Fruit fly (Drosophila melanogaster) whole organism, wandering third instar larva: ENCODE results near the gene CG8526.

Experiments
- Abd-B ChIP-seq: fragments of >200 bp; optimal IDR thresholded peaks from 2 replicates; lab custom pipeline; 2017; ENCODE audit warnings: missing biosample characterization, missing genetic modification characterization
- CG9705 ChIP-seq: fragments of 200-800 bp; sonication (Bioruptor generic); optimal IDR thresholded peaks from 2 replicates; lab custom pipeline; 2018; ENCODE audit warnings: missing biosample characterization, mild to moderate bottlenecking, missing genetic modification characterization
- Dif ChIP-seq: fragments of 200-275, 200-300 bp; sonication (Bioruptor generic); optimal IDR thresholded peaks from 2 replicates; lab custom pipeline; 2018; ENCODE audit warnings: missing biosample characterization, missing genetic modification characterization; ENCODE audit not compliant: partially characterized antibody
- HLH106 ChIP-seq: fragments of 200-800 bp; optimal IDR thresholded peaks from 3 replicates; lab custom pipeline; 2019; ENCODE audit warnings: missing biosample characterization, mild to moderate bottlenecking, missing genetic modification characterization, moderate library complexity
- Hnf4 ChIP-seq: fragments of 200-800 bp; sonication (Bioruptor generic); optimal IDR thresholded peaks from 2 replicates; lab custom pipeline; 2016; ENCODE audit warnings: missing biosample characterization, mild to moderate bottlenecking, missing genetic modification characterization
- Hr83 ChIP-seq: fragments of 200-300 bp; sonication (Bioruptor generic); optimal IDR thresholded peaks from 2 replicates; lab custom pipeline; 2016; ENCODE audit warnings: missing biosample characterization, mild to moderate bottlenecking, missing genetic modification characterization, moderate library complexity; ENCODE audit not compliant: poor library complexity, severe bottlenecking
- Jra ChIP-seq: sonication (Bioruptor generic); optimal IDR thresholded peaks from 2 replicates; lab custom pipeline; 2016; ENCODE audit warnings: missing biosample characterization, missing genetic modification characterization
- Myc ChIP-seq: fragments of >200 bp; optimal IDR thresholded peaks from 2 replicates; lab custom pipeline; 2017
- OdsH ChIP-seq: fragments of 200-800 bp; sonication (Bioruptor generic); optimal IDR thresholded peaks from 2 replicates; lab custom pipeline; 2016; ENCODE audit warnings: missing biosample characterization, mild to moderate bottlenecking, missing genetic modification characterization
- Rel ChIP-seq, 2 experiments: fragments of 200-800 bp; sonication (Bioruptor generic) in 1 of 2; optimal IDR thresholded peaks; 2 replicates in 1 of 2; 3 replicates in 1 of 2; lab custom pipeline; 2016 to 2019; ENCODE audit warnings: mild to moderate bottlenecking in 2 of 2, missing biosample characterization in 2 of 2, missing genetic modification characterization in 2 of 2, moderate library complexity in 1 of 2
- Sp1 ChIP-seq: fragments of 200-800 bp; sonication (Bioruptor generic); optimal IDR thresholded peaks from 3 replicates; lab custom pipeline; 2019; ENCODE audit warnings: missing biosample characterization, mild to moderate bottlenecking, missing genetic modification characterization, moderate library complexity
- Vsx2 ChIP-seq: fragments of 200-300, 225-300 bp; sonication (Bioruptor generic); optimal IDR thresholded peaks from 2 replicates; lab custom pipeline; 2018; ENCODE audit warnings: missing biosample characterization, missing genetic modification characterization; ENCODE audit not compliant: partially characterized antibody
- br ChIP-seq: fragments of 200-800 bp; sonication (Bioruptor generic); optimal IDR thresholded peaks from 2 replicates; lab custom pipeline; 2016; ENCODE audit warnings: missing biosample characterization, missing genetic modification characterization
- brk ChIP-seq: fragments of 200-800 bp; sonication (Bioruptor generic); optimal IDR thresholded peaks from 2 replicates; lab custom pipeline; 2016; ENCODE audit warnings: missing biosample characterization, mild to moderate bottlenecking, missing genetic modification characterization
- dl ChIP-seq, 2 experiments: fragments of 175-275, 200-275 bp in 1 of 2; fragments of 200-275 bp in 1 of 2; sonication (Bioruptor generic); optimal IDR thresholded peaks; lab custom pipeline; 2018; ENCODE audit warnings: mild to moderate bottlenecking in 2 of 2, missing biosample characterization in 2 of 2, missing genetic modification characterization in 2 of 2, moderate library complexity in 2 of 2; ENCODE audit not compliant: partially characterized antibody in 2 of 2, insufficient read depth in 1 of 2
- ey ChIP-seq: fragments of 200-800 bp; sonication (Bioruptor generic); optimal IDR thresholded peaks from 2 replicates; lab custom pipeline; 2016; ENCODE audit warnings: missing biosample characterization, missing genetic modification characterization
- foxo ChIP-seq, 2 experiments: fragments of 200-800 bp; sonication (Bioruptor generic); optimal IDR thresholded peaks; 2 replicates in 1 of 2; 3 replicates in 1 of 2; lab custom pipeline; 2016 to 2017; ENCODE audit warnings: missing biosample characterization in 2 of 2, missing genetic modification characterization in 2 of 2
- h ChIP-seq: fragments of 200-800 bp; sonication (Bioruptor generic); optimal IDR thresholded peaks from 3 replicates; lab custom pipeline; 2016; ENCODE audit warnings: missing biosample characterization, mild to moderate bottlenecking, missing genetic modification characterization
- jim ChIP-seq: fragments of 175-275, 200-325 bp; sonication (Bioruptor generic); optimal IDR thresholded peaks from 2 replicates; lab custom pipeline; 2016; ENCODE audit warnings: missing biosample characterization, mild to moderate bottlenecking, missing genetic modification characterization
- lola ChIP-seq: fragments of >200 bp; optimal IDR thresholded peaks from 2 replicates; lab custom pipeline; 2017; ENCODE audit warnings: missing biosample characterization, missing genetic modification characterization
- pan ChIP-seq: fragments of >200 bp; optimal IDR thresholded peaks from 2 replicates; lab custom pipeline; 2017
- psq ChIP-seq: fragments of 200-800 bp; sonication (Bioruptor generic); optimal IDR thresholded peaks from 3 replicates; lab custom pipeline; 2017; ENCODE audit warnings: missing biosample characterization, mild to moderate bottlenecking, missing genetic modification characterization, moderate library complexity
- rgr ChIP-seq: fragments of 200-800 bp; sonication (Bioruptor generic); optimal IDR thresholded peaks from 3 replicates; lab custom pipeline; 2016; ENCODE audit warnings: missing biosample characterization, mild to moderate bottlenecking, missing genetic modification characterization
- sage ChIP-seq: fragments of 200-800 bp; sonication (Bioruptor generic); optimal IDR thresholded peaks from 2 replicates; lab custom pipeline; 2016; ENCODE audit warnings: missing biosample characterization, mild to moderate bottlenecking, missing genetic modification characterization
- sv ChIP-seq: fragments of 200-800 bp; sonication (Bioruptor generic); optimal IDR thresholded peaks from 3 replicates; lab custom pipeline; 2016; ENCODE audit warnings: missing biosample characterization, missing genetic modification characterization
- tai ChIP-seq: sonication (Bioruptor generic); optimal IDR thresholded peaks from 2 replicates; lab custom pipeline; 2016; ENCODE audit warnings: missing biosample characterization, missing genetic modification characterization
- woc ChIP-seq: sonication (Bioruptor generic); optimal IDR thresholded peaks from 2 replicates; lab custom pipeline; 2016; ENCODE audit warnings: missing biosample characterization, mild to moderate bottlenecking, missing genetic modification characterization

Gene CG8526

DNA sequence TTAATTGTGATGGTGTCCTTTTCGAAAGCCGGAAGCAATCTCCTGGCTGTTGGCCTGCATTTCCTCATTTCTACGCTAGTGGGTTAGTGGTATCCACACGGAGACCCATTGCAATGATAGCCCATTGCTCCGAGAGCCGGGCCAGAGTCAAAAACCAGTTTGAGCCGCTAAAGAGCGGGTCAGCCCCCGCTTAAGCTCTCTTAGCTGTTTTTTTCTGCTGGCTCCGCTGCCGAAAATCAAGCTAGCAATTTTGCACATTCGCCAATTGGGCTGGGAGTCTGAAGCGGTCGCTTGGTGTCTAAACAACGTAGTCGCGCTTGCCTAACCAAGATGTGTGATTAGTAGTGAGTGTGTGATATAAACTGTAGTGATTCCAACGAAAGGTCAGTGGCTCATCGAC, 21.3 kb upstream of the CG8526 start, which contains the start of gene CG12947:
CG12947 (plus strand) TSS at position 301 of the 400 bp plus-strand sequence.
- TF ChIP-seq pan (lab: Kevin White, UChicago): no peak

DNA sequence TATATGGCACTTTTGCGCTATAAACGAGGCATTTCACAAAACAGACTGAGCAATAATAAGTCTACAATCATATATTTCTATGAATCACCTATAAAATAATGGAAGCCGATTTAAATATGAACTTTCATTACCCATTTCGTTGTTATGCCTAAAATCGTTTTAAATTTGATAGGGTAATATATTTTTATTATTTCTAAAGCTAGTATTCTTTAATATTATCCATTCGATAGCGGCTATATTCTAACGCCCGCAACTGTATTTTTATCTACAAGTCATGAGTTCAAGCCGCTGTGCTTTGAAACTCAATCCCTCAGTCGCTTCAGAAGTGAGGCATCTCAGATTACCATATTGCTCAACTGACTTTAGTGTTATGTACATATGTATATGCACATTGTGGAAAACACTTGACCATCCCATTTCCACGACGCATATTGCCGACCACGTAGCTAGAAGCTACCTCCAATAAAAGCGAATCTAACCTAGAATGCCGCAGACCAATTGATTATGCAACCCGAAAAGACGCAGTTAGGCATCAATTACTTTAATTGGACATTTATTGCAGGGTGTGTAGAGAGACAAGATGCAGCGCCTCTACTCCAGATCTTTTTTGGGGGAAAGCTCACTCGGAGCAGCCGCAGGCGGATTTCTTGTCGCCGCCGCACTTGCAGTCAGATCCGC, 17.7 kb upstream of the CG8526 start:
- no peak for TF ChIP-seq Sp1 (GFP tag; lab: Kevin White, UChicago)
- TF ChIP-seq Hnf4 (GFP tag; lab: Kevin White, UChicago): peak; percentile 33

DNA sequence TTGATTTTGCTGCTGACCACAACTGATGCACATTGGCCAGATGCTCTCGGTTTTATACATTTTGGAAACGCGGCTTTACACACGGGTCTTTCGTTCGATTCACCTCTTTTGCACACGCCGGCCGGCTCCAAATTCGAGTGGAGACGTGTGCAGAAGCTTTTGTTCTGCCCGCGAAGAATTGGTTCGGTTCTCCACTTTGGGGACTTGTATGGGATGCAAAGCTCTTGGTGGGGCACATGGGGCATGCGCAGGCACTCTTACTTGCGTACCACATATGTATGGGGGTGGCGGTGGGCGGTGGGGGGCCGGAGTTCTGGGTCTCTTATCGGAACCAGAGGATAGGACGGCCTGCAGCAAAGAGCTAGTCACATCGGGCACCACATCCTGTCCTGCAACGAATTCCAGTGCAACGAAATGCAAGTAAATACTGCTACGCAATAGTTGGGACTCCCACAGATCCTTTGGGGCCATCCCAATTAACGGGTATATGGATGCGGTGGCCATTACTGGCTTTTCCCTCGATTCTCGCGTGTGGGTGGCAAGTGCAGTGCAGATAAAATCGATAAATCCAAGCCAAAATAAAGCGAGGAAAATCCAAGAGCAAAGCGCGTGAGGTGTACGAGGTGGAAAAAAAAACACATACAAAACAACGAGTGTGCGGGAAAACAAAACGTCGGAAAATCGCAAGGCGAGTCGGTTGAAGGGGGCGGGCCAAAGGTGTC, 16.6 kb upstream of the CG8526 start, which contains the start of the genes MtnA and CG8500:
MtnA (minus strand) TSS at position 30 of the 722 bp plus-strand sequence.
CG8500 (plus strand) TSS at position 313 of the 722 bp plus-strand sequence.
- TF ChIP-seq lola (GFP tag; lab: Kevin White, UChicago) (no peak), sv (GFP tag; lab: Kevin White, UChicago) (no peak), woc (GFP tag; lab: Kevin White, UChicago) (no peak), Rel (GFP tag; optimal IDR thresholded peaks at IDR 0.05; lab: Kevin White, UChicago) (no peak), Rel (tag; optimal IDR thresholded peaks at IDR 0.05; lab: Kevin White, UChicago) (peak; percentile 54), OdsH (GFP tag; lab: Kevin White, UChicago) (no peak), Dif (GFP tag; lab: Kevin White, UChicago) (peak; percentile 100), Jra (no peak), Vsx2 (GFP tag; lab: Kevin White, UChicago) (peak; percentile 100), h (GFP tag; lab: Kevin White, UChicago) (peak; percentile 17), Abd-B (GFP tag; lab: Kevin White, UChicago) (no peak), CG9705 (GFP tag; lab: Kevin White, UChicago) (no peak), br (GFP tag; lab: Kevin White, UChicago) (no peak), dl (GFP tag; optimal IDR thresholded peaks at IDR 0.05; lab: Kevin White, UChicago; ENCODE audit: insufficient read depth in 1 of 2, partially characterized antibody in 2 of 2) (peak; percentile 97 to 99), sage (GFP tag; lab: Kevin White, UChicago) (no peak), foxo (GFP tag; optimal IDR thresholded peaks at IDR 0.05; lab: Kevin White, UChicago) (peak in 1 of 2 experiments; percentile 8), Myc (lab: Kevin White, UChicago) (peak; percentile 8), jim (GFP tag; lab: Kevin White, UChicago) (no peak), rgr (GFP tag; lab: Kevin White, UChicago) (peak; percentile 48), brk (GFP tag; lab: Kevin White, UChicago) (no peak)

DNA sequence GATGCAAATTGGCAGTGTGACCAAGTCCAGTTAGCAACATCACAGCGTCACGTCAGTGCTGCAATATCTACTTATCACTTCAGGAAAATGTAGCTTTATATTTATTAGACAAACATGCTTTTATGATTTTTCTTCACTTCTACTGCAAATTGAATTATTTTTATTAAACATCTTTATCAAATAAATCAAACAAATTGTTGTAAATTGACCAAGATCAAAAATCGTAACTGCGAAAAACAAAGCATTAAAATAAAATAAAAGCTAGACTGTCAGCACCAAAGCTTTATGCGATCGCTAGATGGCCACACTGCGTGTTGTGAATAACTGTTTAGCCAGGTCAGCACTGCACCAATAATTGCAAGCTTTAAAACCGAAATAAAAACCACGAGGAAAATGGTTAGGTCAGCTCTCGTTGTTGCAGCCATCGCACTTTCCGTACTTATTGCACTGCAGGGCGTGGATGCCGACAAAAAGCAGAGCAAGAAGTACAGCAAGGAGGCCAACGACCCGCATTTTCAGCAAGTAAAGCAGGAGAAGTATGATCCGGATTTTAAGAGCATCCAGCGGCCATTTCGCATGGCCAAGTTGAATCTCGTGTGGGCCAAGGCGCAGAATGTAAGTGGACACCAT, 9.8 kb upstream of the CG8526 start, which contains the start of the genes CG12945 and CG8507:
CG12945 (minus strand) TSS at position 45 of the 630 bp plus-strand sequence.
CG8507 (plus strand) TSS at position 307 of the 630 bp plus-strand sequence.
- TF ChIP-seq sv (GFP tag; lab: Kevin White, UChicago) (peak; percentile 43), Dif (GFP tag; lab: Kevin White, UChicago) (no peak), CG9705 (GFP tag; lab: Kevin White, UChicago) (peak; percentile 52), Abd-B (GFP tag; lab: Kevin White, UChicago) (no peak), Hr83 (GFP tag; lab: Kevin White, UChicago) (no peak), jim (GFP tag; lab: Kevin White, UChicago) (no peak), lola (GFP tag; lab: Kevin White, UChicago) (no peak), ey (peak; percentile 46), psq (peak; percentile 48), Hnf4 (GFP tag; lab: Kevin White, UChicago) (no peak), HLH106 (tag; lab: Kevin White, UChicago) (peak; percentile 76), br (GFP tag; lab: Kevin White, UChicago) (peak; percentile 32), Rel (GFP tag; optimal IDR thresholded peaks at IDR 0.05; lab: Kevin White, UChicago) (no peak), Rel (tag; optimal IDR thresholded peaks at IDR 0.05; lab: Kevin White, UChicago) (peak; percentile 94), woc (GFP tag; lab: Kevin White, UChicago) (peak; percentile 91), Jra (peak; percentile 37), Sp1 (GFP tag; lab: Kevin White, UChicago) (peak; percentile 68), foxo (GFP tag; optimal IDR thresholded peaks at IDR 0.05; lab: Kevin White, UChicago) (peak in 1 of 2 experiments; percentile 68), Vsx2 (GFP tag; lab: Kevin White, UChicago) (no peak), Myc (lab: Kevin White, UChicago) (peak; percentile 92), tai (GFP tag; lab: Kevin White, UChicago) (no peak), OdsH (GFP tag; lab: Kevin White, UChicago) (peak; percentile 23), h (GFP tag; lab: Kevin White, UChicago) (peak; percentile 65)
